Worm (Caenorhabditis elegans) whole organism, L2 larva: ENCODE data around the gene tiar-2.
A peak's percentile ranks its signal among the peaks of the same experiment; 100 is the strongest.
"Not testable (repeated sequence)": the region's sequence is repeated elsewhere in the genome, so short reads cannot be mapped to it uniquely, and the experiment has no call there.

Experiments
- F13H6.1 ChIP-seq: sonication (generic microtip); optimal IDR thresholded peaks from 2 replicates; lab custom pipeline; 2016; ENCODE audit warnings: missing genetic modification characterization, missing compliant biosample characterization
- Y55F3AM.14 ChIP-seq: fragments of 200-800 bp; sonication (Bioruptor generic); optimal IDR thresholded peaks from 2 replicates; lab custom pipeline; 2018; ENCODE audit warnings: mild to moderate bottlenecking, missing genetic modification characterization, missing compliant biosample characterization
- ZK546.5 ChIP-seq: sonication (generic microtip); optimal IDR thresholded peaks from 2 replicates; lab custom pipeline; 2017; ENCODE audit warnings: missing biosample characterization, missing genetic modification characterization
- alr-1 ChIP-seq: fragments of 150-350 bp; optimal IDR thresholded peaks from 2 replicates; lab custom pipeline; 2014; ENCODE audit warnings: missing biosample characterization, missing genetic modification characterization
- ama-1 ChIP-seq: fragments of 150-350 bp; optimal IDR thresholded peaks from 2 replicates; lab custom pipeline; 2018; ENCODE audit warnings: inconsistent platforms
- blmp-1 ChIP-seq: sonication (generic microtip); optimal IDR thresholded peaks from 2 replicates; lab custom pipeline; 2017; ENCODE audit warnings: missing genetic modification characterization, mild to moderate bottlenecking, missing compliant biosample characterization, antibody characterized with exemption, moderate library complexity; ENCODE audit not compliant: insufficient read depth
- ceh-16 ChIP-seq: fragments of 150-350 bp; optimal IDR thresholded peaks from 2 replicates; lab custom pipeline; 2014; ENCODE audit warnings: missing biosample characterization, missing genetic modification characterization
- ceh-82 ChIP-seq: fragments of 150-350 bp; optimal IDR thresholded peaks from 2 replicates; lab custom pipeline; 2014; ENCODE audit warnings: missing biosample characterization, missing genetic modification characterization
- crh-2 ChIP-seq: sonication (generic microtip); optimal IDR thresholded peaks from 2 replicates; lab custom pipeline; 2017; ENCODE audit warnings: missing biosample characterization, missing genetic modification characterization
- egl-27 ChIP-seq: sonication (generic microtip); optimal IDR thresholded peaks from 3 replicates; lab custom pipeline; 2017; ENCODE audit warnings: missing biosample characterization, missing genetic modification reagents, missing genetic modification characterization
- elt-3 ChIP-seq: sonication (generic microtip); optimal IDR thresholded peaks from 2 replicates; lab custom pipeline; 2017; ENCODE audit warnings: missing biosample characterization, missing genetic modification characterization
- fos-1 ChIP-seq: fragments of 150-350 bp; optimal IDR thresholded peaks from 2 replicates; lab custom pipeline; 2014; ENCODE audit warnings: missing biosample characterization, missing genetic modification characterization
- gmeb-1 ChIP-seq: fragments of 150-350 bp; optimal IDR thresholded peaks from 2 replicates; lab custom pipeline; 2014; ENCODE audit warnings: missing biosample characterization, missing genetic modification characterization
- lin-13 ChIP-seq: fragments of 150-350 bp; optimal IDR thresholded peaks from 2 replicates; lab custom pipeline; 2014; ENCODE audit warnings: missing biosample characterization, missing genetic modification reagents, missing genetic modification characterization
- lin-39 ChIP-seq: fragments of 150-350 bp; optimal IDR thresholded peaks from 2 replicates; lab custom pipeline; 2014; ENCODE audit warnings: missing biosample characterization, missing genetic modification reagents, missing genetic modification characterization
- lsy-2 ChIP-seq, 2 experiments: fragments of 150-350 bp in 1 of 2; sonication (generic microtip) in 1 of 2; optimal IDR thresholded peaks; 2 replicates each; lab custom pipeline; 2014 to 2017; ENCODE audit warnings: missing biosample characterization in 2 of 2, missing genetic modification characterization in 2 of 2
- mab-5 ChIP-seq: fragments of 150-350 bp; optimal IDR thresholded peaks from 2 replicates; lab custom pipeline; 2014; ENCODE audit warnings: missing biosample characterization, missing genetic modification characterization
- mbf-1 ChIP-seq: sonication (generic microtip); optimal IDR thresholded peaks from 2 replicates; lab custom pipeline; 2017; ENCODE audit warnings: missing biosample characterization, missing genetic modification characterization
- mdl-1 ChIP-seq, 2 experiments: fragments of 150-350 bp in 1 of 2; sonication (generic microtip) in 1 of 2; optimal IDR thresholded peaks; 2 replicates each; lab custom pipeline; 2017; ENCODE audit warnings: missing biosample characterization in 2 of 2, missing genetic modification characterization in 2 of 2
- nhr-11 ChIP-seq: fragments of 150-350 bp; optimal IDR thresholded peaks from 2 replicates; lab custom pipeline; 2014; ENCODE audit warnings: missing biosample characterization, missing genetic modification characterization
- nhr-12 ChIP-seq: fragments of 150-350 bp; optimal IDR thresholded peaks from 2 replicates; lab custom pipeline; 2014; ENCODE audit warnings: missing biosample characterization, missing genetic modification characterization
- nhr-129 ChIP-seq: fragments of 150-350 bp; optimal IDR thresholded peaks from 2 replicates; lab custom pipeline; 2014; ENCODE audit warnings: missing biosample characterization, missing genetic modification characterization
- nhr-21 ChIP-seq: fragments of 150-350 bp; optimal IDR thresholded peaks from 2 replicates; lab custom pipeline; 2014; ENCODE audit warnings: missing biosample characterization, missing genetic modification characterization
- nhr-23 ChIP-seq: fragments of 150-350 bp; optimal IDR thresholded peaks from 2 replicates; lab custom pipeline; 2014; ENCODE audit warnings: missing biosample characterization, missing genetic modification reagents, missing genetic modification characterization
- nhr-6 ChIP-seq: fragments of 150-350 bp; optimal IDR thresholded peaks from 2 replicates; lab custom pipeline; 2014; ENCODE audit warnings: missing biosample characterization, missing genetic modification characterization
- nhr-77 ChIP-seq: fragments of 150-350 bp; optimal IDR thresholded peaks from 2 replicates; lab custom pipeline; 2014; ENCODE audit warnings: missing biosample characterization, missing genetic modification characterization
- peb-1 ChIP-seq: fragments of 150-350 bp; optimal IDR thresholded peaks from 2 replicates; lab custom pipeline; 2014; ENCODE audit warnings: missing biosample characterization, missing genetic modification characterization
- sem-4 ChIP-seq: fragments of 150-350 bp; optimal IDR thresholded peaks from 2 replicates; lab custom pipeline; 2014; ENCODE audit warnings: missing biosample characterization, missing genetic modification reagents, missing genetic modification characterization
- skn-1 ChIP-seq: sonication (generic microtip); optimal IDR thresholded peaks from 2 replicates; lab custom pipeline; 2017; ENCODE audit warnings: missing biosample characterization, missing genetic modification characterization
- sma-3 ChIP-seq: sonication (generic microtip); optimal IDR thresholded peaks from 2 replicates; lab custom pipeline; 2016; ENCODE audit warnings: missing genetic modification reagents, missing genetic modification characterization, missing compliant biosample characterization
- sma-9 ChIP-seq, 2 experiments: fragments of 150-350 bp in 1 of 2; sonication (generic microtip) in 1 of 2; optimal IDR thresholded peaks; 2 replicates each; lab custom pipeline; 2014 to 2016; ENCODE audit warnings: missing genetic modification characterization in 2 of 2, mild to moderate bottlenecking in 1 of 2, missing biosample characterization in 1 of 2, missing compliant biosample characterization in 1 of 2, missing genetic modification reagents in 1 of 2, moderate library complexity in 1 of 2
- snpc-4 ChIP-seq: fragments of 150-350 bp; optimal IDR thresholded peaks from 2 replicates; lab custom pipeline; 2014; ENCODE audit warnings: missing biosample characterization, missing genetic modification characterization
- unc-39 ChIP-seq: fragments of 150-350 bp; optimal IDR thresholded peaks from 2 replicates; lab custom pipeline; 2014; ENCODE audit warnings: missing biosample characterization, missing genetic modification characterization
- unc-55 ChIP-seq: fragments of 150-350 bp; sonication (generic microtip); optimal IDR thresholded peaks from 3 replicates; lab custom pipeline; 2014; ENCODE audit warnings: missing biosample characterization, missing genetic modification reagents, missing genetic modification characterization
- ztf-4 ChIP-seq: fragments of 150-350 bp; optimal IDR thresholded peaks from 2 replicates; lab custom pipeline; 2014; ENCODE audit warnings: missing biosample characterization, missing genetic modification characterization

Gene tiar-2

ce11 chrII:12774402-12774801, 5.9 kb downstream of the tiar-2 start, which contains the start of gene Y46G5A.14:
TSS of gene Y46G5A.14 (plus strand) at chrII:12774702.
- no peak for TF ChIP-seq nhr-129 (tag; lab: Kevin White, UChicago)
- TF ChIP-seq snpc-4 (tag; lab: Kevin White, UChicago), result no peak
- TF ChIP-seq elt-3, result no peak

ce11 chrII:12776379-12776778, 7.9 kb downstream of the tiar-2 start, which contains the start of gene Y46G5A.34:
TSS of gene Y46G5A.34 (plus strand) at chrII:12776679.
- TF ChIP-seq Y55F3AM.14 (GFP tag; lab: Kevin White, UChicago), result no peak
- TF ChIP-seq ama-1 (lab: Kevin White, UChicago), result no peak
- TF ChIP-seq ceh-16 (tag; lab: Kevin White, UChicago), result no peak
- no peak for TF ChIP-seq sma-3 (GFP tag; lab: Kevin White, UChicago)
- TF ChIP-seq lin-39 (tag; lab: Kevin White, UChicago), result no peak
- TF ChIP-seq nhr-129 (tag; lab: Kevin White, UChicago), result no peak
- TF ChIP-seq nhr-6 (tag; lab: Kevin White, UChicago), result no peak
- no peak for TF ChIP-seq nhr-23 (tag; lab: Kevin White, UChicago)
- no peak for TF ChIP-seq nhr-77 (tag; lab: Kevin White, UChicago)
- TF ChIP-seq egl-27, result no peak
- TF ChIP-seq blmp-1 (tag; lab: Kevin White, UChicago), result no peak
- no peak for TF ChIP-seq fos-1 (tag; lab: Kevin White, UChicago)
- no peak for TF ChIP-seq mbf-1 (tag; lab: Kevin White, UChicago)

- TF ChIP-seq gmeb-1, result peak; percentile 29
- TF ChIP-seq nhr-129 (tag; lab: Kevin White, UChicago), result peak; percentile 56
- peak; percentile 96 for TF ChIP-seq lin-13 (GFP tag; lab: Kevin White, UChicago)
- TF ChIP-seq F13H6.1, result peak; percentile 33
- peak; percentile 50 for TF ChIP-seq sma-9 (GFP tag; optimal IDR thresholded peaks at IDR 0.05; lab: Kevin White, UChicago)
- TF ChIP-seq sma-9 (tag; optimal IDR thresholded peaks at IDR 0.05; lab: Kevin White, UChicago), result not testable (repeated sequence)
- peak; percentile 33 to 41 for TF ChIP-seq lsy-2 (tag; optimal IDR thresholded peaks at IDR 0.05; lab: Kevin White, UChicago)
- peak; percentile 32 for TF ChIP-seq crh-2
- TF ChIP-seq snpc-4 (tag; lab: Kevin White, UChicago), result peak; percentile 97
- TF ChIP-seq unc-55 (GFP tag; lab: Kevin White, UChicago), result peak; percentile 67
- peak; percentile 38 for TF ChIP-seq sma-3 (GFP tag; lab: Kevin White, UChicago)
These were observed 9.9 kb downstream of the tiar-2 start for ce11 chrII:12778374-12778773.

- TF ChIP-seq gmeb-1 (no peak), lsy-2 (tag; optimal IDR thresholded peaks at IDR 0.05; lab: Kevin White, UChicago) (no peak), fos-1 (tag; lab: Kevin White, UChicago) (no peak), ceh-82 (tag; lab: Kevin White, UChicago) (no peak), mbf-1 (tag; lab: Kevin White, UChicago) (no peak), alr-1 (no peak), ZK546.5 (tag; lab: Kevin White, UChicago) (no peak), nhr-6 (tag; lab: Kevin White, UChicago) (no peak), nhr-23 (tag; lab: Kevin White, UChicago) (no peak), ztf-4 (no peak), sma-9 (GFP tag; optimal IDR thresholded peaks at IDR 0.05; lab: Kevin White, UChicago) (no peak), sma-9 (tag; optimal IDR thresholded peaks at IDR 0.05; lab: Kevin White, UChicago) (no peak), skn-1 (tag; lab: Kevin White, UChicago) (no peak), unc-39 (tag; lab: Kevin White, UChicago) (no peak), peb-1 (tag; lab: Kevin White, UChicago) (no peak), unc-55 (GFP tag; lab: Kevin White, UChicago) (peak; percentile 9), nhr-12 (tag; lab: Kevin White, UChicago) (no peak), ama-1 (lab: Kevin White, UChicago) (no peak), mdl-1 (tag; optimal IDR thresholded peaks at IDR 0.05; lab: Kevin White, UChicago) (peak in 1 of 2 experiments; percentile 1)
- TF ChIP-seq, all 48 proteins: peak for 2
These were observed 16.9 kb downstream of the tiar-2 start, which contains the start of gene Y46G5A.15 for ce11 chrII:12785391-12785790. TSS of gene Y46G5A.15 (minus strand) at chrII:12785416.

- no peak for TF ChIP-seq nhr-77 (tag; lab: Kevin White, UChicago)
- TF ChIP-seq mbf-1 (tag; lab: Kevin White, UChicago), result no peak
- no peak for TF ChIP-seq mab-5 (tag; lab: Kevin White, UChicago)
- no peak for TF ChIP-seq lin-13 (GFP tag; lab: Kevin White, UChicago)
- TF ChIP-seq sma-9 (GFP tag; optimal IDR thresholded peaks at IDR 0.05; lab: Kevin White, UChicago), result no peak
- no peak for TF ChIP-seq sma-9 (tag; optimal IDR thresholded peaks at IDR 0.05; lab: Kevin White, UChicago)
- no peak for TF ChIP-seq nhr-129 (tag; lab: Kevin White, UChicago)
- no peak for TF ChIP-seq lsy-2 (tag; optimal IDR thresholded peaks at IDR 0.05; lab: Kevin White, UChicago)
- TF ChIP-seq nhr-11 (tag; lab: Kevin White, UChicago), result no peak
- peak; percentile 57 for TF ChIP-seq nhr-21
- TF ChIP-seq ceh-16 (tag; lab: Kevin White, UChicago), result no peak
- TF ChIP-seq ceh-82 (tag; lab: Kevin White, UChicago), result no peak
- TF ChIP-seq Y55F3AM.14 (GFP tag; lab: Kevin White, UChicago), result peak; percentile 52
- TF ChIP-seq ama-1 (lab: Kevin White, UChicago), result peak; percentile 43
- TF ChIP-seq elt-3, result no peak
- TF ChIP-seq unc-39 (tag; lab: Kevin White, UChicago), result no peak
- no peak for TF ChIP-seq sem-4 (tag; lab: Kevin White, UChicago)
- TF ChIP-seq ztf-4, result no peak
These were observed 19.4 kb downstream of the tiar-2 start, which contains the start of gene alkb-7 for ce11 chrII:12787831-12788248. TSS of gene alkb-7 (minus strand) at chrII:12788153.
